Fruit fly (Drosophila melanogaster) whole organism, pupa: Measurements from ENCODE around the gene CG8004.

Source experiments
- CG17806 ChIP-seq: fragments of 200-800 bp; sonication (Bioruptor generic); optimal IDR thresholded peaks from 2 replicates; lab custom pipeline; 2018; ENCODE audit warnings: missing biosample characterization, mild to moderate bottlenecking, missing genetic modification characterization, moderate library complexity
- CG34367 ChIP-seq: fragments of 200-800 bp; sonication (Bioruptor generic); optimal IDR thresholded peaks from 2 replicates; lab custom pipeline; 2018; ENCODE audit warnings: missing biosample characterization, mild to moderate bottlenecking, missing genetic modification characterization

DNA sequence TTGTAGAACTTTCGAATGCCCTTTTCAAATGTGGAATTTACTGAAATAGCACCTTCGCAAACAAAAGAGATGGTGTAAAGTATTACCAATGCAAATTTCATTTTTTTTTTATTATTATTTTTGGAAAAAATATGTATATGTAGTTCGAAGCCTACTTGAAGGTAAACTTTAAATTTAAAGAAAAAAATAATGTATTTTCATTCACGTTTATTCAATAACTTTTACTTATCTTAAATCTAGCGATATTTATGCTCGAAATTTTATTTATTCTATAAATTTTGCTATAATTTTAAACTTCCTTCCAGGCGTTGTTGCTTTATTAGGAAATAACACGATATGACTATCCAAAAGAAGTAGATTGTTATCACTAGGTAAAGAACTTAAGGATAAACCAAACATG lies 24.4 kb upstream of the CG8004 start, which contains the start of gene CG33710:
- no peak for TF ChIP-seq CG34367 (tag; lab: Kevin White, UChicago)
- TF ChIP-seq CG17806 (tag; lab: Kevin White, UChicago): no peak
